Fruit fly (Drosophila melanogaster) whole organism, wandering third instar larva: Measurements from ENCODE around the gene poe.

Experiments used
- Abd-B ChIP-seq: fragments of >200 bp; optimal IDR thresholded peaks from 2 replicates; lab custom pipeline; 2017; ENCODE audit warnings: missing biosample characterization, missing genetic modification characterization
- CG9705 ChIP-seq: fragments of 200-800 bp; sonication (Bioruptor generic); optimal IDR thresholded peaks from 2 replicates; lab custom pipeline; 2018; ENCODE audit warnings: missing biosample characterization, mild to moderate bottlenecking, missing genetic modification characterization
- Dfd ChIP-seq: fragments of >200 bp; optimal IDR thresholded peaks from 2 replicates; lab custom pipeline; 2017; ENCODE audit warnings: missing biosample characterization, missing genetic modification characterization
- Dif ChIP-seq: fragments of 200-275, 200-300 bp; sonication (Bioruptor generic); optimal IDR thresholded peaks from 2 replicates; lab custom pipeline; 2018; ENCODE audit warnings: missing biosample characterization, missing genetic modification characterization; ENCODE audit not compliant: partially characterized antibody
- HLH106 ChIP-seq: fragments of 200-800 bp; optimal IDR thresholded peaks from 3 replicates; lab custom pipeline; 2019; ENCODE audit warnings: missing biosample characterization, mild to moderate bottlenecking, missing genetic modification characterization, moderate library complexity
- Hr78 ChIP-seq: fragments of >200 bp; optimal IDR thresholded peaks from 2 replicates; lab custom pipeline; 2017; ENCODE audit warnings: missing biosample characterization, missing genetic modification characterization
- Hr83 ChIP-seq: fragments of 200-300 bp; sonication (Bioruptor generic); optimal IDR thresholded peaks from 2 replicates; lab custom pipeline; 2016; ENCODE audit warnings: missing biosample characterization, mild to moderate bottlenecking, missing genetic modification characterization, moderate library complexity; ENCODE audit not compliant: poor library complexity, severe bottlenecking
- Mio ChIP-seq: sonication (Bioruptor generic); optimal IDR thresholded peaks from 2 replicates; lab custom pipeline; 2016; ENCODE audit warnings: missing biosample characterization, missing genetic modification characterization
- Myc ChIP-seq: fragments of >200 bp; optimal IDR thresholded peaks from 2 replicates; lab custom pipeline; 2017
- N ChIP-seq: fragments of >200 bp; optimal IDR thresholded peaks from 2 replicates; lab custom pipeline; 2018; ENCODE audit warnings: missing biosample characterization, missing external identifiers, missing genetic modification characterization
- Rel ChIP-seq, 2 experiments: fragments of 200-800 bp; sonication (Bioruptor generic) in 1 of 2; optimal IDR thresholded peaks; 2 replicates in 1 of 2; 3 replicates in 1 of 2; lab custom pipeline; 2016 to 2019; ENCODE audit warnings: mild to moderate bottlenecking in 2 of 2, missing biosample characterization in 2 of 2, missing genetic modification characterization in 2 of 2, moderate library complexity in 1 of 2
- Sp1 ChIP-seq: fragments of 200-800 bp; sonication (Bioruptor generic); optimal IDR thresholded peaks from 3 replicates; lab custom pipeline; 2019; ENCODE audit warnings: missing biosample characterization, mild to moderate bottlenecking, missing genetic modification characterization, moderate library complexity
- Vsx2 ChIP-seq: fragments of 200-300, 225-300 bp; sonication (Bioruptor generic); optimal IDR thresholded peaks from 2 replicates; lab custom pipeline; 2018; ENCODE audit warnings: missing biosample characterization, missing genetic modification characterization; ENCODE audit not compliant: partially characterized antibody
- brk ChIP-seq: fragments of 200-800 bp; sonication (Bioruptor generic); optimal IDR thresholded peaks from 2 replicates; lab custom pipeline; 2016; ENCODE audit warnings: missing biosample characterization, mild to moderate bottlenecking, missing genetic modification characterization
- dl ChIP-seq, 2 experiments: fragments of 175-275, 200-275 bp in 1 of 2; fragments of 200-275 bp in 1 of 2; sonication (Bioruptor generic); optimal IDR thresholded peaks; lab custom pipeline; 2018; ENCODE audit warnings: mild to moderate bottlenecking in 2 of 2, missing biosample characterization in 2 of 2, missing genetic modification characterization in 2 of 2, moderate library complexity in 2 of 2; ENCODE audit not compliant: partially characterized antibody in 2 of 2, insufficient read depth in 1 of 2
- dsf ChIP-seq: sonication (Bioruptor generic); optimal IDR thresholded peaks from 2 replicates; lab custom pipeline; 2016; ENCODE audit warnings: missing biosample characterization, missing genetic modification characterization, borderline replicate concordance
- ey ChIP-seq: fragments of 200-800 bp; sonication (Bioruptor generic); optimal IDR thresholded peaks from 2 replicates; lab custom pipeline; 2016; ENCODE audit warnings: missing biosample characterization, missing genetic modification characterization
- foxo ChIP-seq, 2 experiments: fragments of 200-800 bp; sonication (Bioruptor generic); optimal IDR thresholded peaks; 2 replicates in 1 of 2; 3 replicates in 1 of 2; lab custom pipeline; 2016 to 2017; ENCODE audit warnings: missing biosample characterization in 2 of 2, missing genetic modification characterization in 2 of 2
- lola ChIP-seq: fragments of >200 bp; optimal IDR thresholded peaks from 2 replicates; lab custom pipeline; 2017; ENCODE audit warnings: missing biosample characterization, missing genetic modification characterization
- pan ChIP-seq: fragments of >200 bp; optimal IDR thresholded peaks from 2 replicates; lab custom pipeline; 2017
- psq ChIP-seq: fragments of 200-800 bp; sonication (Bioruptor generic); optimal IDR thresholded peaks from 3 replicates; lab custom pipeline; 2017; ENCODE audit warnings: missing biosample characterization, mild to moderate bottlenecking, missing genetic modification characterization, moderate library complexity
- rgr ChIP-seq: fragments of 200-800 bp; sonication (Bioruptor generic); optimal IDR thresholded peaks from 3 replicates; lab custom pipeline; 2016; ENCODE audit warnings: missing biosample characterization, mild to moderate bottlenecking, missing genetic modification characterization
- sage ChIP-seq: fragments of 200-800 bp; sonication (Bioruptor generic); optimal IDR thresholded peaks from 2 replicates; lab custom pipeline; 2016; ENCODE audit warnings: missing biosample characterization, mild to moderate bottlenecking, missing genetic modification characterization
- tai ChIP-seq: sonication (Bioruptor generic); optimal IDR thresholded peaks from 2 replicates; lab custom pipeline; 2016; ENCODE audit warnings: missing biosample characterization, missing genetic modification characterization
- usp ChIP-seq: fragments of >200 bp; optimal IDR thresholded peaks from 2 replicates; lab custom pipeline; 2017; ENCODE audit warnings: missing biosample characterization, missing genetic modification characterization

The poe gene

dm6 chr2L:8071112-8071976 lies at the start of gene poe:
Gene poe, minus strand, starts transcription at chr2L:8071624.
- no peak for TF ChIP-seq rgr
- peak; percentile 62 for TF ChIP-seq Sp1 (GFP tag; lab: Kevin White, UChicago)
- TF ChIP-seq Hr83, result peak; percentile 68
- TF ChIP-seq N, result no peak
- no peak for TF ChIP-seq Hr78 (GFP tag; lab: Kevin White, UChicago)
- TF ChIP-seq ey (GFP tag; lab: Kevin White, UChicago), result no peak
- no peak for TF ChIP-seq brk (GFP tag; lab: Kevin White, UChicago)
- no peak for TF ChIP-seq Rel (GFP tag; optimal IDR thresholded peaks at IDR 0.05; lab: Kevin White, UChicago)
- TF ChIP-seq Rel (tag; optimal IDR thresholded peaks at IDR 0.05; lab: Kevin White, UChicago), result peak; percentile 78
- no peak for TF ChIP-seq Mio
- TF ChIP-seq lola, result no peak
- TF ChIP-seq sage (GFP tag; lab: Kevin White, UChicago), result no peak

DNA sequence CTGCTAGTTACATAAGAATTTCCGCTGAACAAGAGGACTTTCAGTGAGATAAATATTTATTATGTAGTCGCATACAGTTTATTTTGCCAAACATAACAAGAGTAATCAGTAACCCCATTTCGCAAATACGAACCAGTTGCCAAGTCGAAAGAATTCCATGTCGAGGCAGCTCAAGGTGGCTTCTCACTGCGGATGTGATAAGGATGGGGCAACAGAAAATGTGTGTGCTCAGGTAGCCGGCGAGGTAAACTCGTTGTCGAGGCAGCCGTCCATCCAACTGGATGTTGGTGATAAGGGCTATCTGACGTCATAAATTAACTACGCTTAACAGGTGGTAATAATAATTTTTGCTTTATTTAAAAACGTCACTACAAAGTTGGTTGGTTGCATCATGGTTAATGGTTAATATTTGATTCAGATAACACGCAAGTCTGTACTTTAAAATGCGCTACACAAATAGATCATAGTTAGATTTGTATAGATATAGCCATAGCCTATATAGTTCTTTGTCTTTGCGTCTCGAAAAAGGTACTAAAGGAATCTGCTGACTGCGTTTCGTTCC lies 45.3 kb upstream of the poe start:
- TF ChIP-seq Abd-B (GFP tag; lab: Kevin White, UChicago) (no peak), foxo (GFP tag; optimal IDR thresholded peaks at IDR 0.05; lab: Kevin White, UChicago) (no peak), lola (no peak), Hr83 (no peak), Rel (GFP tag; optimal IDR thresholded peaks at IDR 0.05; lab: Kevin White, UChicago) (no peak), Rel (tag; optimal IDR thresholded peaks at IDR 0.05; lab: Kevin White, UChicago) (no peak), CG9705 (no peak), rgr (no peak), dl (GFP tag; optimal IDR thresholded peaks at IDR 0.05; lab: Kevin White, UChicago; ENCODE audit: insufficient read depth in 1 of 2, partially characterized antibody in 2 of 2) (no peak)

DNA sequence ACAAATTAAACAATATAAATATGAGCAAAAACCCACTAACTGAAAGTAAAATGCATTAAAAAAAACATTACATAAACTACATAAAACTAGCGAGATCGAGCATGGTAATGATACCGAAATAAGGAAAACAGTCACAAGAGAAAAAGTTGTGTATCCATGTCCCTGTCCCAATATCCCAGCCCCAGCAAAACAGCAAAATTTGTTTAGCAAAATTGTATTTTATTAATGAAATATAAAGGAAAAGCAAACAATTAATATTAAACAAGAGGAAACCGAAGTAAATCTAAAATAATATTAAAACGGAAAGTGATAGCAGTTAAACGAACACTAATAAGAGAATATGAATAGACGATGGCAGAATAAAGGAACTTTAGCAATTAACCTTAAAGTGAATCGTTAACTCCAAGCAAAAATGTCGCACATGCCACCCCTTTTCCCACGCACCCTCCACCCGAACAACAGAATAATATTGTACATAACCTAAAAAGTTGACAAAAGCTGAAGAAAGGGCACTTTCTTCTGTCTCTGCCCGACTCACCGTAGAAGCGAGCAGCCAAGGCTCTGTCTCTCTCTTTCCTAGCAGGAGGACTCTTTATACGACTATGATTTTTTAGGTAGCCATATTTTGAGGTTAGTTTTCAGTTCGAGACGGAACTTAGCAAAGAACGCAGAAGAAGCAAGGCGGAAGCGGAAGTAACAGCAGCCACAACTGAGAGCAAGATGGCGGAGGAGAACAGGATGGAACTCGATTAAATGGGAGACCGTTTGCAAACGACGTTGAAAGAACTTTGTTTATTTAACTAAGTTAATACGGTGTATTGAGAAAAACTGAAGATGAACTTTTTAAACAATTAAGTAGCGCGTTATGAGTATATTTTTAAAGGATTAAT lies 39.4 kb upstream of the poe start:
- TF ChIP-seq dl (GFP tag; optimal IDR thresholded peaks at IDR 0.05; lab: Kevin White, UChicago; ENCODE audit: insufficient read depth in 1 of 2, partially characterized antibody in 2 of 2) (no peak), lola (no peak), tai (GFP tag; lab: Kevin White, UChicago) (no peak), Vsx2 (GFP tag; lab: Kevin White, UChicago) (no peak), Abd-B (GFP tag; lab: Kevin White, UChicago) (no peak), Myc (no peak), Mio (no peak), usp (no peak), psq (no peak)

dm6 chr2L:8104706-8105105 lies 33.3 kb upstream of the poe start:
- TF ChIP-seq sage (GFP tag; lab: Kevin White, UChicago), result no peak
- no peak for TF ChIP-seq HLH106
- no peak for TF ChIP-seq rgr
- no peak for TF ChIP-seq Mio
- TF ChIP-seq psq, result no peak

- TF ChIP-seq Myc (no peak), Vsx2 (GFP tag; lab: Kevin White, UChicago) (peak; percentile 97), Mio (no peak), dl (GFP tag; optimal IDR thresholded peaks at IDR 0.05; lab: Kevin White, UChicago; ENCODE audit: insufficient read depth in 1 of 2, partially characterized antibody in 2 of 2) (peak in 1 of 2 experiments; percentile 47), dsf (no peak), Dfd (GFP tag; lab: Kevin White, UChicago) (no peak), Dif (GFP tag; lab: Kevin White, UChicago) (peak; percentile 65), psq (no peak)
Measured at dm6 chr2L:8104094-8104493, 32.7 kb upstream of the poe start.

dm6 chr2L:8103073-8103472 lies 31.6 kb upstream of the poe start:
- TF ChIP-seq pan (lab: Kevin White, UChicago) (peak; percentile 83), Vsx2 (GFP tag; lab: Kevin White, UChicago) (no peak)
